Worm (Caenorhabditis elegans): ENCODE results near the gene mrpl-22.

- TF ChIP-seq rnt-1 (tag; optimal IDR thresholded peaks at IDR 0.05) (no peak), ztf-4 (tag; optimal IDR thresholded peaks at IDR 0.05) (no peak), unc-130 (tag; optimal IDR thresholded peaks at IDR 0.05) (no peak), lin-15B (tag; optimal IDR thresholded peaks at IDR 0.05) (no peak)
Measured at ce11 chrIII:10657661-10658060, 42.4 kb downstream of the mrpl-22 start.

Measured in whole organism, L1 larva.